Fruit fly (Drosophila melanogaster) whole organism, embryonic: ENCODE measurements around the gene Tehao.

Experiments
- CG10431 ChIP-seq: fragments of 200-800 bp; sonication (Bioruptor generic); optimal IDR thresholded peaks from 3 replicates; lab custom pipeline; 2018; ENCODE audit warnings: missing biosample characterization, mild to moderate bottlenecking, missing genetic modification characterization
- CG11456 ChIP-seq: fragments of 200-800 bp; sonication (Bioruptor generic); IDR thresholded peaks from 3 replicates; pipeline ENCODE4 v1.3.6; 2022; ENCODE audit warnings: missing biosample characterization, missing genetic modification characterization
- CG12299 ChIP-seq: fragments of 200-800 bp; sonication (Bioruptor generic); optimal IDR thresholded peaks from 2 replicates; lab custom pipeline; 2018; ENCODE audit warnings: missing biosample characterization, mild to moderate bottlenecking, missing genetic modification characterization
- CG12744 ChIP-seq: fragments of 200-800 bp; sonication (Bioruptor generic); optimal IDR thresholded peaks from 2 replicates; lab custom pipeline; 2016; ENCODE audit warnings: missing biosample characterization, missing genetic modification characterization
- CG13123 ChIP-seq: fragments of 200-800 bp; sonication (Bioruptor generic); optimal IDR thresholded peaks from 2 replicates; lab custom pipeline; 2016; ENCODE audit warnings: missing biosample characterization, missing genetic modification characterization
- CG13287 ChIP-seq: fragments of 200-800 bp; sonication (Bioruptor generic); IDR thresholded peaks from 2 replicates; pipeline ENCODE4 v1.3.6; 2022; ENCODE audit warnings: missing biosample characterization, missing genetic modification characterization; ENCODE audit not compliant: partially characterized antibody
- CG13424 ChIP-seq: fragments of 200-800 bp; sonication (Bioruptor generic); optimal IDR thresholded peaks from 2 replicates; lab custom pipeline; 2019; ENCODE audit warnings: missing biosample characterization, mild to moderate bottlenecking, missing genetic modification characterization, moderate library complexity
- CG15073 ChIP-seq: fragments of 200-800 bp; sonication (Bioruptor generic); optimal IDR thresholded peaks from 2 replicates; lab custom pipeline; 2016; ENCODE audit warnings: missing biosample characterization, missing genetic modification characterization
- CG16779 ChIP-seq: fragments of 200-800 bp; sonication (Bioruptor generic); IDR thresholded peaks from 2 replicates; pipeline ENCODE4 v1.3.6; 2022; ENCODE audit warnings: missing biosample characterization, missing genetic modification characterization
- CG17568 ChIP-seq: fragments of 200-800 bp; sonication (Bioruptor generic); optimal IDR thresholded peaks from 2 replicates; lab custom pipeline; 2018; ENCODE audit warnings: missing biosample characterization, mild to moderate bottlenecking, missing genetic modification characterization, moderate library complexity
- CG2129 ChIP-seq: fragments of 200-800 bp; sonication (Bioruptor generic); IDR thresholded peaks from 2 replicates; pipeline ENCODE4 v1.3.6; 2022; ENCODE audit warnings: missing biosample characterization, missing genetic modification characterization; ENCODE audit not compliant: partially characterized antibody
- CG2875 ChIP-seq: fragments of 200-800 bp; sonication (Bioruptor generic); optimal IDR thresholded peaks from 2 replicates; lab custom pipeline; 2017; ENCODE audit warnings: missing biosample characterization, mild to moderate bottlenecking, missing genetic modification characterization, missing genetic modification reagents
- CG34376 ChIP-seq: fragments of 200-800 bp; sonication (Bioruptor generic); optimal IDR thresholded peaks from 2 replicates; lab custom pipeline; 2018; ENCODE audit warnings: missing biosample characterization, mild to moderate bottlenecking, missing genetic modification characterization
- CG7372 ChIP-seq: fragments of 200-800 bp; sonication (Bioruptor generic); IDR thresholded peaks from 2 replicates; pipeline ENCODE4 v1.3.6; 2022; ENCODE audit warnings: missing biosample characterization, missing genetic modification characterization
- CG9215 ChIP-seq: fragments of 200-800 bp; sonication (Bioruptor generic); IDR thresholded peaks from 2 replicates; pipeline ENCODE4 v1.3.6; 2022; ENCODE audit warnings: missing biosample characterization, missing genetic modification characterization
- CrebB ChIP-seq: fragments of 200-800 bp; sonication (Bioruptor generic); optimal IDR thresholded peaks from 3 replicates; lab custom pipeline; 2018; ENCODE audit warnings: missing biosample characterization, mild to moderate bottlenecking, missing genetic modification characterization
- Dad ChIP-seq: fragments of 200-800 bp; sonication (Bioruptor generic); optimal IDR thresholded peaks from 3 replicates; lab custom pipeline; 2016; ENCODE audit warnings: missing biosample characterization, missing genetic modification characterization
- Dfd ChIP-seq, 2 experiments: fragments of >200 bp; optimal IDR thresholded peaks; 2 replicates each; lab custom pipeline; 2017; ENCODE audit warnings: missing biosample characterization in 2 of 2, missing genetic modification characterization in 2 of 2
- Eip74EF ChIP-seq, 2 experiments: fragments of 200-800 bp in 1 of 2; fragments of >200 bp in 1 of 2; sonication (Bioruptor generic) in 1 of 2; optimal IDR thresholded peaks; 2 replicates each; lab custom pipeline; 2017 to 2019; ENCODE audit warnings: missing biosample characterization in 2 of 2, missing genetic modification characterization in 2 of 2, mild to moderate bottlenecking in 1 of 2, moderate library complexity in 1 of 2
- Fer1 ChIP-seq: fragments of 200-800 bp; sonication (Bioruptor generic); optimal IDR thresholded peaks from 2 replicates; lab custom pipeline; 2017; ENCODE audit warnings: missing biosample characterization, mild to moderate bottlenecking, missing genetic modification characterization
- HmgZ ChIP-seq: fragments of 200-800 bp; sonication (Bioruptor generic); optimal IDR thresholded peaks from 2 replicates; lab custom pipeline; 2018; ENCODE audit warnings: missing biosample characterization, mild to moderate bottlenecking, missing genetic modification characterization
- Hmr ChIP-seq: fragments of 200-800 bp; sonication (Bioruptor generic); optimal IDR thresholded peaks from 3 replicates; lab custom pipeline; 2017; ENCODE audit warnings: mild to moderate bottlenecking, missing biosample characterization, missing genetic modification reagents, missing genetic modification characterization
- Hr39 ChIP-seq: fragments of >200 bp; optimal IDR thresholded peaks from 2 replicates; lab custom pipeline; 2017
- Hr51 ChIP-seq, 2 experiments: fragments of 200-800 bp; sonication (Bioruptor generic); optimal IDR thresholded peaks; 2 replicates in 1 of 2; 3 replicates in 1 of 2; lab custom pipeline; 2016 to 2018; ENCODE audit warnings: missing biosample characterization in 2 of 2, missing genetic modification characterization in 2 of 2, mild to moderate bottlenecking in 1 of 2, moderate library complexity in 1 of 2
- Mrtf ChIP-seq: fragments of 200-800 bp; sonication (Bioruptor generic); IDR thresholded peaks from 3 replicates; pipeline ENCODE4 v1.3.6; 2022; ENCODE audit warnings: missing biosample characterization, missing genetic modification characterization
- Oaz ChIP-seq: fragments of 200-800 bp; sonication (Bioruptor generic); IDR thresholded peaks from 2 replicates; pipeline ENCODE4 v1.3.6; 2022; ENCODE audit warnings: missing biosample characterization, missing genetic modification characterization
- Rfx ChIP-seq: fragments of 200-800 bp; sonication (Bioruptor generic); IDR thresholded peaks from 2 replicates; pipeline ENCODE4 v1.3.6; 2022; ENCODE audit warnings: missing biosample characterization, missing genetic modification characterization
- Rx ChIP-seq: fragments of 200-800 bp; sonication (Bioruptor generic); IDR thresholded peaks from 2 replicates; pipeline ENCODE4 v1.3.6; 2022; ENCODE audit warnings: missing biosample characterization, missing genetic modification characterization
- Side ChIP-seq: fragments of 200-800 bp; sonication (Bioruptor generic); optimal IDR thresholded peaks from 2 replicates; lab custom pipeline; 2016; ENCODE audit warnings: missing biosample characterization, missing genetic modification characterization
- Xrp1 ChIP-seq: fragments of 200-800 bp; sonication (Bioruptor generic); IDR thresholded peaks from 2 replicates; pipeline ENCODE4 v1.3.6; 2022; ENCODE audit warnings: missing biosample characterization, missing genetic modification characterization
- abd-A ChIP-seq: fragments of 200-800 bp; sonication (Bioruptor generic); optimal IDR thresholded peaks from 3 replicates; lab custom pipeline; 2019; ENCODE audit warnings: missing biosample characterization, mild to moderate bottlenecking, missing genetic modification characterization, moderate library complexity
- ap ChIP-seq: fragments of 200-800 bp; sonication (Bioruptor generic); IDR thresholded peaks from 2 replicates; pipeline ENCODE4 v1.3.6; 2022; ENCODE audit warnings: missing biosample characterization, missing genetic modification characterization
- br ChIP-seq: fragments of >200 bp; optimal IDR thresholded peaks from 2 replicates; lab custom pipeline; 2017
- cas ChIP-seq: fragments of 200-800 bp; sonication (Bioruptor generic); IDR thresholded peaks from 2 replicates; pipeline ENCODE4 v1.3.6; 2022; ENCODE audit warnings: missing biosample characterization, missing genetic modification characterization
- chm ChIP-seq: fragments of 200-800 bp; sonication (Bioruptor generic); IDR thresholded peaks from 2 replicates; pipeline ENCODE4 v1.3.6; 2022; ENCODE audit warnings: missing biosample characterization, missing genetic modification characterization
- ci ChIP-seq: fragments of 200-800 bp; sonication (Bioruptor generic); IDR thresholded peaks from 3 replicates; pipeline ENCODE4 v1.3.6; 2022; ENCODE audit warnings: missing biosample characterization, missing genetic modification characterization
- dpn ChIP-seq, 2 experiments: fragments of 200-800 bp; sonication (Bioruptor generic); optimal IDR thresholded peaks; 3 replicates each; lab custom pipeline; 2016; ENCODE audit warnings: missing biosample characterization in 2 of 2, missing genetic modification characterization in 2 of 2
- gfzf ChIP-seq: fragments of 200-800 bp; sonication (Bioruptor generic); optimal IDR thresholded peaks from 2 replicates; lab custom pipeline; 2016; ENCODE audit warnings: missing biosample characterization, mild to moderate bottlenecking, missing genetic modification characterization, moderate library complexity
- ind ChIP-seq: fragments of 200-800 bp; sonication (Bioruptor generic); optimal IDR thresholded peaks from 3 replicates; lab custom pipeline; 2016; ENCODE audit warnings: missing biosample characterization, missing genetic modification characterization
- lov ChIP-seq, 2 experiments: fragments of 200-800 bp in 1 of 2; fragments of >200 bp in 1 of 2; sonication (Bioruptor generic) in 1 of 2; IDR thresholded peaks in 1 of 2; optimal IDR thresholded peaks in 1 of 2; 2 replicates in 1 of 2; 3 replicates in 1 of 2; pipeline versions ENCODE4 v1.3.6 to Lab custom; 2017 to 2022; ENCODE audit warnings: missing biosample characterization in 1 of 2, missing genetic modification characterization in 1 of 2
- odd ChIP-seq: fragments of 200-800 bp; sonication (Bioruptor generic); optimal IDR thresholded peaks from 2 replicates; lab custom pipeline; 2017; ENCODE audit warnings: missing biosample characterization, mild to moderate bottlenecking, missing genetic modification characterization
- peb ChIP-seq: fragments of 200-800 bp; sonication (Bioruptor generic); IDR thresholded peaks from 2 replicates; pipeline ENCODE4 v1.3.6; 2022; ENCODE audit warnings: missing biosample characterization, missing genetic modification characterization
- pnt ChIP-seq: fragments of 200-800 bp; sonication (Bioruptor generic); optimal IDR thresholded peaks from 3 replicates; lab custom pipeline; 2016; ENCODE audit warnings: missing biosample characterization, missing genetic modification characterization
- psq ChIP-seq: fragments of 200-800 bp; sonication (Bioruptor generic); optimal IDR thresholded peaks from 2 replicates; lab custom pipeline; 2017; ENCODE audit warnings: missing biosample characterization, missing genetic modification characterization
- ranshi ChIP-seq: fragments of 200-800 bp; sonication (Bioruptor generic); IDR thresholded peaks from 2 replicates; pipeline ENCODE4 v1.3.6; 2022; ENCODE audit warnings: missing biosample characterization, missing genetic modification characterization
- repo ChIP-seq: fragments of 200-800 bp; sonication (Bioruptor generic); optimal IDR thresholded peaks from 2 replicates; lab custom pipeline; 2016; ENCODE audit warnings: missing biosample characterization, missing genetic modification characterization
- seq ChIP-seq: fragments of 200-800 bp; sonication (Bioruptor generic); IDR thresholded peaks from 2 replicates; pipeline ENCODE4 v1.3.6; 2022; ENCODE audit warnings: missing biosample characterization, missing genetic modification characterization
- sima ChIP-seq: fragments of 200-800 bp; sonication (Bioruptor generic); optimal IDR thresholded peaks from 2 replicates; lab custom pipeline; 2016; ENCODE audit warnings: missing biosample characterization, missing genetic modification characterization
- tll ChIP-seq, 2 experiments: fragments of 200-800 bp in 1 of 2; fragments of >200 bp in 1 of 2; sonication (Bioruptor generic) in 1 of 2; optimal IDR thresholded peaks; 2 replicates each; lab custom pipeline; 2017 to 2019; ENCODE audit warnings: missing biosample characterization in 2 of 2, missing genetic modification characterization in 2 of 2, mild to moderate bottlenecking in 1 of 2, moderate library complexity in 1 of 2
- unpg ChIP-seq: fragments of 200-800 bp; sonication (Bioruptor generic); optimal IDR thresholded peaks from 3 replicates; lab custom pipeline; 2018; ENCODE audit warnings: missing biosample characterization, mild to moderate bottlenecking, missing genetic modification characterization, moderate library complexity
- vnd ChIP-seq: fragments of 200-800 bp; sonication (Bioruptor generic); IDR thresholded peaks from 3 replicates; pipeline ENCODE4 v1.3.6; 2022; ENCODE audit warnings: missing biosample characterization, missing genetic modification characterization; ENCODE audit not compliant: partially characterized antibody

Tehao gene

DNA sequence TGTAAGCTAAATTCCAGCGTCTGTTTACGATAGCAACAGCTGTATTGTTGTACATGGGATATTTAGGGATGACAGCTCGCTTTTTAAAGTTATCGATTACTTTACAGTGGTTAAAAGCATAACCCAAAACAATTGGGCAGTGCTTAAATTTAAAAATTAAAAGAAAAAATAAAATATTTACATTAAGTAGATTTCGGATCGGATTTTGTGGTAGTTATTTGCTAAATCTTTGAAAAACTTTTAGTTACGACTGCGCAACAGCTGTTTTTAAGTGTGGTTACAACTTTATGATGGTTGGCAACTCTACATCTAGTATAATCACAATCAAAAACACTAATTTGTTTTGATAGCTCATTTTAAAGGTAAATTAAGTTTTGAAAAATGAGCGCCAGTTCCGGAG lies 48.2 kb upstream of the Tehao start, which contains the start of the genes Ing5 and CG7099 (continued):
- TF ChIP-seq CG13424 (tag; lab: Kevin White, UChicago) (peak; percentile 97), Hr51 (GFP tag; optimal IDR thresholded peaks at IDR 0.05; lab: Kevin White, UChicago) (peak; percentile 95 to 96), tll (GFP tag; optimal IDR thresholded peaks at IDR 0.05; lab: Kevin White, UChicago) (peak in 1 of 2 experiments; percentile 43), CG13123 (GFP tag; lab: Kevin White, UChicago) (peak; percentile 95), ap (GFP tag; lab: Robert Waterston, UW) (peak; percentile 92), CG34376 (GFP tag; lab: Kevin White, UChicago) (peak; percentile 88), Hmr (GFP tag; lab: Kevin White, UChicago) (peak; percentile 94), br (lab: Kevin White, UChicago) (no peak), sima (GFP tag; lab: Kevin White, UChicago) (peak; percentile 61), CG12744 (GFP tag; lab: Kevin White, UChicago) (peak; percentile 90), HmgZ (tag; lab: Kevin White, UChicago) (peak; percentile 97), Rx (peak; percentile 93), Xrp1 (GFP tag; lab: Robert Waterston, UW) (peak; percentile 98), CG17568 (GFP tag; lab: Kevin White, UChicago) (peak; percentile 91), Side (GFP tag; lab: Kevin White, UChicago) (peak; percentile 83), pnt (GFP tag; lab: Kevin White, UChicago) (peak; percentile 89), psq (GFP tag; lab: Kevin White, UChicago) (peak; percentile 91), CG13287 (GFP tag; lab: Robert Waterston, UW) (peak; percentile 83), CG2129 (GFP tag; lab: Robert Waterston, UW) (0 out of 2 replicates have a peak, but pooled peaks have one; percentile 34), chm (GFP tag; lab: Robert Waterston, UW) (peak; percentile 94), Hr39 (lab: Kevin White, UChicago) (no peak), Rfx (peak; percentile 98), unpg (GFP tag; lab: Kevin White, UChicago) (peak; percentile 97), ind (GFP tag; lab: Kevin White, UChicago) (peak; percentile 98), CrebB (peak; percentile 89), Mrtf (GFP tag; lab: Robert Waterston, UW) (peak; percentile 94), repo (peak; percentile 71), CG10431 (GFP tag; lab: Kevin White, UChicago) (peak; percentile 95), CG2875 (GFP tag; lab: Kevin White, UChicago) (peak; percentile 88), Dad (GFP tag; lab: Kevin White, UChicago) (peak; percentile 93), Eip74EF (GFP tag; optimal IDR thresholded peaks at IDR 0.05; lab: Kevin White, UChicago) (no peak), CG9215 (GFP tag; lab: Robert Waterston, UW) (peak; percentile 94), ranshi (peak; percentile 97), abd-A (tag; lab: Kevin White, UChicago) (no peak), seq (GFP tag; lab: Robert Waterston, UW) (peak; percentile 92), ci (GFP tag; lab: Robert Waterston, UW) (peak; percentile 97), CG16779 (GFP tag; lab: Robert Waterston, UW) (peak; percentile 95), CG12299 (peak; percentile 93), lov (optimal IDR thresholded peaks at IDR 0.05; lab: Kevin White, UChicago) (no peak), lov (GFP tag; IDR thresholded peaks at IDR 0.05; lab: Robert Waterston, UW) (peak; percentile 94), CG11456 (GFP tag; lab: Robert Waterston, UW) (peak; percentile 97), dpn (GFP tag; optimal IDR thresholded peaks at IDR 0.05; lab: Kevin White, UChicago) (peak; percentile 93 to 98), cas (peak; percentile 96), Oaz (GFP tag; lab: Robert Waterston, UW) (peak; percentile 92), Fer1 (peak; percentile 94), odd (GFP tag; lab: Kevin White, UChicago) (peak; percentile 85), gfzf (peak; percentile 4), Dfd (GFP tag; optimal IDR thresholded peaks at IDR 0.05; lab: Kevin White, UChicago) (no peak), vnd (GFP tag; lab: Robert Waterston, UW) (peak; percentile 57; the same call in 1 of the 3 replicates), peb (peak; percentile 94), CG7372 (GFP tag; lab: Robert Waterston, UW) (peak; percentile 96), CG15073 (GFP tag; lab: Kevin White, UChicago) (peak; percentile 81)
